Fruit fly (Drosophila melanogaster) Kc167 (cell line): ENCODE data around the gene CG9166.
A peak's percentile ranks its signal among the peaks of the same experiment; 100 is the strongest.

Experiments used
- Myc ChIP-seq: fragments of >200 bp; optimal IDR thresholded peaks from 2 replicates; lab custom pipeline; 2017; ENCODE audit warnings: missing external identifiers
- Sin3A ChIP-seq: fragments of >200 bp; optimal IDR thresholded peaks from 2 replicates; lab custom pipeline; 2018; ENCODE audit warnings: missing external identifiers
- h ChIP-seq: fragments of >200 bp; optimal IDR thresholded peaks from 3 replicates; lab custom pipeline; 2018; ENCODE audit warnings: missing external identifiers
- insv ChIP-seq: fragments of >200 bp; optimal IDR thresholded peaks from 3 replicates; lab custom pipeline; 2018; ENCODE audit warnings: missing external identifiers
- psq ChIP-seq: fragments of >200 bp; optimal IDR thresholded peaks from 2 replicates; lab custom pipeline; 2017; ENCODE audit warnings: missing external identifiers
- ttk ChIP-seq: sonication (Bioruptor generic); optimal IDR thresholded peaks from 2 replicates; lab custom pipeline; 2017; ENCODE audit warnings: missing external identifiers

CG9166 gene

dm6 chr3L:1342133-1342580, 8.8 kb upstream of the CG9166 start, which contains the start of gene indra:
Gene indra (minus strand): TSS chr3L:1342403.
- TF ChIP-seq insv (lab: Kevin White, UChicago) (no peak), Sin3A (lab: Kevin White, UChicago) (no peak), psq (lab: Kevin White, UChicago) (no peak), Myc (lab: Kevin White, UChicago) (no peak), h (lab: Kevin White, UChicago) (no peak), ttk (lab: Kevin White, UChicago) (no peak)

DNA sequence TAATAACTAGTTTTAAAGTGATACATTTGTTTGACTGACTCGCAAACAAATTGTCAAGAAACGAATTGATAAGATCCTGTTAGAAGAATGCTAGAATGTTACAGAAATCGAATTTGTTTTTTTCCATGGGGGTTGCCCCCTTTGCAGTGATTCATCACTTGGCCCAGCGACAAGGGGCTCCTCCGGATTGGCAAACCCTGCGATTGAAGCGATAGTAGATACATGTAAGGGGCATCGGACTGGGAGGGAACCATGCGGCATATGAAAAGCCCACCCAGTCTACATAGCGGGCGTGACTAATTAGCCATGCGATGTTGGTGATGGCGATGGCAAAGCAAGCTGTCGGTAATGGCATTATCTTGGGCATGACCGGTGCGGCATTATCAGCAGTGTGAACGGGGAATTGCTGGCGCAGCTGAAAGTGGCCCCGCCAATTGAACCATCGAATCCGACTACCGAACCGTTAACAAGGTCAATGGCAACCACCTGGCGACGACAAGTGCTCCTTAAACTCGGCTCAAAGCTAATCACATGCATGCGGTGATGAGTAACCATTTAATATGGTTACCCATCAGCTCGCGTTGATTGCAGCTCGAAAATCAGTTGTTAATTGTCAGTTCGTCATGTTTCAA, 3.8 kb upstream of the CG9166 start:
- TF ChIP-seq ttk (lab: Kevin White, UChicago) (no peak), Myc (lab: Kevin White, UChicago) (no peak), Sin3A (lab: Kevin White, UChicago) (no peak), insv (lab: Kevin White, UChicago) (no peak), psq (lab: Kevin White, UChicago) (no peak), h (lab: Kevin White, UChicago) (no peak)

dm6 chr3L:1348248-1348647, 2.7 kb upstream of the CG9166 start:
- TF ChIP-seq h (lab: Kevin White, UChicago), result no peak

DNA sequence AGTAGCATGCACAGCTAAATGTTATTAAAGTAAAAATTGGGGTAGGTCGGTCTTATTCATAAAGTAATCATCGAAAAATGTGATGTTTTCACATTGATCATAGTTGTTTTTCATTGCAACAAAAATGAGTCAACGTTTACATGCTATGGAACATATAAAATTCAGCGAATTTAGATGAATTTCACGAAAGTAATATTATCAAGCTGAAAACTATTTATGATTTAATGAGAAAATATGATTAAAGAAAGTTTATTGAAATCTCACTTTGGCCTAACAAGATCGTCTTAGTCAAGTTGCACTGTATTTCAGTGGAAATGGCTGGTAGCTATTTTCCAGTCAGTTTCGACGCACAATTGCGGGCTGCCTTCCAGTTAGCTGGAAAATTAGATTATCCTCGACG, 2.0 kb upstream of the CG9166 start:
- TF ChIP-seq Sin3A (lab: Kevin White, UChicago) (no peak), h (lab: Kevin White, UChicago) (no peak), Myc (lab: Kevin White, UChicago) (no peak), psq (lab: Kevin White, UChicago) (no peak), ttk (lab: Kevin White, UChicago) (no peak), insv (lab: Kevin White, UChicago) (no peak)

dm6 chr3L:1349397-1349796, 1.5 kb upstream of the CG9166 start:
- TF ChIP-seq psq (lab: Kevin White, UChicago) (no peak), ttk (lab: Kevin White, UChicago) (no peak), Myc (lab: Kevin White, UChicago) (no peak), Sin3A (lab: Kevin White, UChicago) (no peak), h (lab: Kevin White, UChicago) (no peak)

dm6 chr3L:1349942-1350923, 683 bp upstream of the CG9166 start:
- TF ChIP-seq Myc (lab: Kevin White, UChicago), result no peak
- no peak for TF ChIP-seq Sin3A (lab: Kevin White, UChicago)
- peak; percentile 85 for TF ChIP-seq psq (lab: Kevin White, UChicago)
- TF ChIP-seq h (lab: Kevin White, UChicago), result no peak
- TF ChIP-seq insv (lab: Kevin White, UChicago), result no peak
- TF ChIP-seq ttk (lab: Kevin White, UChicago), result no peak

DNA sequence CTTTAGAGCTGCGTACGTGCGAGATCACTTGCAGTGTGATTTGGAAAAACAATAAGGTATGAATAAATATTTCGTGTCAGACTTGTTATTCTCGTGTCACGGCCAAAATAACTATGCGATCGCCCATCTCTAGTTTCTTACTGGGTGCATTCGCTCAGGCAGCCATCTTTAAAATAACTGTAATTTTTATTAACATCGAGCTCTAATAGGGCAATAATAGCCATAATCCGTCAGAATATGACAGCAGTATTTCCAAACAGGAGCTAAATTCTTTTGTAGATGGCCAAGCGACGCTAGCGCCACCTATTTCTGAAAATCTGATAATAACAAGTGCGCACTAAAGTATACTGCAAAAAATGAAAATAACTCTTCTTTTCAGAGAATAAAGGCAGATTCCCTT, 1.1 kb downstream of the CG9166 start:
- TF ChIP-seq insv (lab: Kevin White, UChicago), result no peak
- no peak for TF ChIP-seq psq (lab: Kevin White, UChicago)
- TF ChIP-seq Myc (lab: Kevin White, UChicago), result no peak
- no peak for TF ChIP-seq h (lab: Kevin White, UChicago)
- TF ChIP-seq ttk (lab: Kevin White, UChicago), result no peak
- TF ChIP-seq Sin3A (lab: Kevin White, UChicago), result no peak

dm6 chr3L:1354214-1354613, 3.3 kb downstream of the CG9166 start:
- no peak for TF ChIP-seq h (lab: Kevin White, UChicago)
- TF ChIP-seq ttk (lab: Kevin White, UChicago), result no peak
- no peak for TF ChIP-seq insv (lab: Kevin White, UChicago)
- no peak for TF ChIP-seq Sin3A (lab: Kevin White, UChicago)
- TF ChIP-seq psq (lab: Kevin White, UChicago), result no peak

- TF ChIP-seq insv (lab: Kevin White, UChicago), result no peak
- TF ChIP-seq Myc (lab: Kevin White, UChicago), result no peak
- TF ChIP-seq ttk (lab: Kevin White, UChicago), result no peak
- no peak for TF ChIP-seq psq (lab: Kevin White, UChicago)
- no peak for TF ChIP-seq h (lab: Kevin White, UChicago)
- no peak for TF ChIP-seq Sin3A (lab: Kevin White, UChicago)
Observed at dm6 chr3L:1358338-1358737, 7.4 kb downstream of the CG9166 start.

DNA sequence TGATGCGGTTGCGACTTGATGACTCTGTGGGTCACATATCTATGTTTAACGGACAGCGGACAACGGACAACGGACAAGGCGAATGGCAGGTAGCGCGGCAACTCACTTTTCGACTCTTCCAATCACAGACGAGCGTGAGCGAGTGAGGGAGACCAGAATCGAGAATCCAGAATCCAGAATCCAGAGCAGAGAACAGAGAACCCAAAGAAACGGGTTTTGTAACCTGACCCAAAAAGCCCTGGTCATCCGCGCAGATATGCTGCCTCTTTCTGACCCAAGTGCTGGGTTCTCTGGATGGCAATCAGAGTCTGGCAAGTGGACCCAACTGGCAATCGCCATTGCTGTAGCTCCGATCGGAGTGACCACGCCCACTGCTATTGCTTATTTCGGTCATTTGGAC, 13.5 kb downstream of the CG9166 start:
- no peak for TF ChIP-seq Myc (lab: Kevin White, UChicago)
- TF ChIP-seq ttk (lab: Kevin White, UChicago), result no peak
- no peak for TF ChIP-seq h (lab: Kevin White, UChicago)
- TF ChIP-seq insv (lab: Kevin White, UChicago), result no peak
- TF ChIP-seq psq (lab: Kevin White, UChicago), result no peak
- no peak for TF ChIP-seq Sin3A (lab: Kevin White, UChicago)
